Fruit fly (Drosophila melanogaster): ENCODE measurements around the gene CG7044.
A peak's percentile ranks its signal among the peaks of the same experiment; 100 is the strongest.

The CG7044 gene

dm6 chr3R:21065696-21066080, 35.8 kb downstream of the CG7044 start:
- TF ChIP-seq Met (GFP tag; optimal IDR thresholded peaks at IDR 0.05) (no peak), CG6276 (GFP tag; optimal IDR thresholded peaks at IDR 0.05) (peak; percentile 2), CG11762 (GFP tag; optimal IDR thresholded peaks at IDR 0.05; ENCODE audit: insufficient read depth) (no peak), Lpt (GFP tag; optimal IDR thresholded peaks at IDR 0.05) (no peak), Hr38 (GFP tag; optimal IDR thresholded peaks at IDR 0.05) (no peak), fd59A (GFP tag; optimal IDR thresholded peaks at IDR 0.05) (no peak), CG8319 (GFP tag; optimal IDR thresholded peaks at IDR 0.05) (peak; percentile 50), OdsH (GFP tag; optimal IDR thresholded peaks at IDR 0.05) (no peak), Ets21C (GFP tag; optimal IDR thresholded peaks at IDR 0.05) (no peak), CG6792 (GFP tag; optimal IDR thresholded peaks at IDR 0.05) (no peak), CG10669 (GFP tag; optimal IDR thresholded peaks at IDR 0.05) (no peak), eg (GFP tag; IDR thresholded peaks at IDR 0.05) (peak; percentile 55; the same call in 1 of the 3 replicates), esn (GFP tag; optimal IDR thresholded peaks at IDR 0.05) (no peak), net (GFP tag; optimal IDR thresholded peaks at IDR 0.05) (no peak), Hr39 (GFP tag; optimal IDR thresholded peaks at IDR 0.05) (no peak), CG32006 (GFP tag; optimal IDR thresholded peaks at IDR 0.05) (no peak), Sox102F (GFP tag; optimal IDR thresholded peaks at IDR 0.05) (no peak), Hr4 (GFP tag; optimal IDR thresholded peaks at IDR 0.05) (peak; percentile 14), Eip78C (GFP tag) (peak; percentile 39)

dm6 chr3R:21065010-21065695, 36.4 kb downstream of the CG7044 start, which contains the start of gene AnxB9:
Gene AnxB9, plus strand, starts transcription at chr3R:21065241.
- TF ChIP-seq CG8632 (GFP tag; optimal IDR thresholded peaks at IDR 0.05) (peak; percentile 10), Smox (GFP tag; optimal IDR thresholded peaks at IDR 0.05) (no peak), ss (GFP tag; optimal IDR thresholded peaks at IDR 0.05) (peak; percentile 24 to 58), net (GFP tag; optimal IDR thresholded peaks at IDR 0.05) (no peak), CG34406 (GFP tag; optimal IDR thresholded peaks at IDR 0.05) (no peak), CG31627 (GFP tag; optimal IDR thresholded peaks at IDR 0.05) (no peak), dsx (GFP tag; optimal IDR thresholded peaks at IDR 0.05; ENCODE audit: poor library complexity, severe bottlenecking) (peak; percentile 58), Ets96B (tag; optimal IDR thresholded peaks at IDR 0.05) (peak; percentile 14), Lpt (GFP tag; optimal IDR thresholded peaks at IDR 0.05) (no peak), CG16779 (tag; optimal IDR thresholded peaks at IDR 0.05) (peak; percentile 65), CG11294 (GFP tag; IDR thresholded peaks at IDR 0.05) (no peak; the same call in 1 of the 2 replicates), fkh (GFP tag; optimal IDR thresholded peaks at IDR 0.05) (peak; percentile 83), svp (GFP tag) (peak; percentile 46), spab (GFP tag; optimal IDR thresholded peaks at IDR 0.05) (no peak), Ets21C (GFP tag; optimal IDR thresholded peaks at IDR 0.05) (no peak), eg (GFP tag; IDR thresholded peaks at IDR 0.05) (peak; percentile 57; the same call in 2 of the 3 replicates), CG7368 (GFP tag; optimal IDR thresholded peaks at IDR 0.05) (peak; percentile 6), CG6792 (GFP tag; optimal IDR thresholded peaks at IDR 0.05) (no peak), Hr38 (GFP tag; optimal IDR thresholded peaks at IDR 0.05) (no peak), CG9139 (GFP tag; optimal IDR thresholded peaks at IDR 0.05) (peak; percentile 61), CG3032 (tag; optimal IDR thresholded peaks at IDR 0.05) (peak; percentile 41), Eip78C (GFP tag) (peak; percentile 84), fd85E (GFP tag; optimal IDR thresholded peaks at IDR 0.05) (no peak), fd59A (GFP tag; optimal IDR thresholded peaks at IDR 0.05) (no peak), Gug (GFP tag; IDR thresholded peaks at IDR 0.05) (no peak), CG32006 (GFP tag; optimal IDR thresholded peaks at IDR 0.05) (no peak), lz (GFP tag; optimal IDR thresholded peaks at IDR 0.05) (peak; percentile 0), vri (GFP tag; optimal IDR thresholded peaks at IDR 0.05) (peak; percentile 80), CG1621 (tag; optimal IDR thresholded peaks at IDR 0.05) (no peak), CG6808 (GFP tag; optimal IDR thresholded peaks at IDR 0.05) (peak; percentile 10), CG10669 (GFP tag; optimal IDR thresholded peaks at IDR 0.05) (no peak), dac (GFP tag; optimal IDR thresholded peaks at IDR 0.05) (no peak), Met (GFP tag; optimal IDR thresholded peaks at IDR 0.05) (peak; percentile 34), achi (GFP tag; optimal IDR thresholded peaks at IDR 0.05) (peak; percentile 36), Blimp-1 (GFP tag; optimal IDR thresholded peaks at IDR 0.05) (no peak), Eip93F (GFP tag; optimal IDR thresholded peaks at IDR 0.05) (no peak), Eip75B (GFP tag; optimal IDR thresholded peaks at IDR 0.05) (peak; percentile 22), CG11762 (GFP tag; optimal IDR thresholded peaks at IDR 0.05; ENCODE audit: insufficient read depth) (no peak), topi (GFP tag; optimal IDR thresholded peaks at IDR 0.05) (peak; percentile 27), Sox15 (GFP tag; optimal IDR thresholded peaks at IDR 0.05) (no peak), Hr4 (GFP tag; optimal IDR thresholded peaks at IDR 0.05) (no peak)

All from whole organism, prepupa.